Worm (Caenorhabditis elegans) whole organism, L4 larva: ENCODE results near the gene F58B4.5.

Experiments used
- D1046.2 ChIP-seq: fragments of 200-800 bp; sonication (Bioruptor generic); IDR thresholded peaks from 2 replicates; pipeline ENCODE4 v1.3.6; 2022; ENCODE audit warnings: missing genetic modification characterization, missing compliant biosample characterization
- F26F4.8 ChIP-seq: fragments of 200-800 bp; sonication (Bioruptor generic); conservative IDR thresholded peaks from 2 replicates; pipeline ENCODE4 v1.3.6; 2022; ENCODE audit warnings: missing genetic modification characterization, missing compliant biosample characterization
- F37D6.2 ChIP-seq: sonication (generic microtip); optimal IDR thresholded peaks from 2 replicates; lab custom pipeline; 2016; ENCODE audit warnings: mild to moderate bottlenecking, missing genetic modification characterization, missing compliant biosample characterization
- T20F7.1 ChIP-seq: fragments of 200-800 bp; sonication (Bioruptor generic); optimal IDR thresholded peaks from 2 replicates; lab custom pipeline; 2018; ENCODE audit warnings: mild to moderate bottlenecking, missing genetic modification characterization, missing compliant biosample characterization
- Y105C5A.15 ChIP-seq: fragments of 200-800 bp; sonication (Bioruptor generic); IDR thresholded peaks from 2 replicates; pipeline ENCODE4 v1.3.6; 2022; ENCODE audit warnings: missing genetic modification characterization, missing compliant biosample characterization
- Y48G9A.11 ChIP-seq: fragments of 200-800 bp; sonication (Bioruptor generic); IDR thresholded peaks from 2 replicates; pipeline ENCODE4 v1.3.6; 2022; ENCODE audit warnings: missing genetic modification reagents, missing genetic modification characterization, missing compliant biosample characterization
- Y75B8A.6 ChIP-seq: fragments of 200-800 bp; sonication (Bioruptor generic); IDR thresholded peaks from 2 replicates; pipeline ENCODE4 v1.3.6; 2022; ENCODE audit warnings: missing genetic modification reagents, missing genetic modification characterization, missing compliant biosample characterization
- ZK546.5 ChIP-seq, 2 experiments: sonication (generic microtip); optimal IDR thresholded peaks; 2 replicates each; lab custom pipeline; 2017; ENCODE audit warnings: missing biosample characterization in 2 of 2, missing genetic modification characterization in 2 of 2
- aly-2 ChIP-seq: sonication (generic microtip); optimal IDR thresholded peaks from 2 replicates; lab custom pipeline; 2018; ENCODE audit warnings: missing biosample characterization, missing genetic modification characterization
- arid-1 ChIP-seq: fragments of 200-800 bp; sonication (Bioruptor generic); conservative IDR thresholded peaks from 2 replicates; pipeline ENCODE4 v1.3.6; 2022; ENCODE audit warnings: missing genetic modification reagents, missing genetic modification characterization, missing compliant biosample characterization
- attf-4 ChIP-seq: sonication (generic microtip); optimal IDR thresholded peaks from 3 replicates; lab custom pipeline; 2017; ENCODE audit warnings: missing biosample characterization, missing genetic modification characterization
- ceh-20 ChIP-seq: fragments of 200-800 bp; sonication (Bioruptor generic); IDR thresholded peaks from 2 replicates; pipeline ENCODE4 v1.3.6; 2022; ENCODE audit warnings: missing genetic modification reagents, missing genetic modification characterization, missing compliant biosample characterization
- ceh-28 ChIP-seq: fragments of 150-350 bp; optimal IDR thresholded peaks from 2 replicates; lab custom pipeline; 2014; ENCODE audit warnings: missing biosample characterization, missing genetic modification reagents, missing genetic modification characterization
- ceh-82 ChIP-seq: sonication (generic microtip); optimal IDR thresholded peaks from 2 replicates; lab custom pipeline; 2017; ENCODE audit warnings: missing biosample characterization, missing genetic modification characterization
- daf-16 ChIP-seq, 3 experiments: sonication (generic microtip); optimal IDR thresholded peaks; 2 replicates each; lab custom pipeline; 2016 to 2017; ENCODE audit warnings: missing genetic modification characterization in 3 of 3, missing genetic modification reagents in 3 of 3, mild to moderate bottlenecking in 2 of 3, missing compliant biosample characterization in 2 of 3, missing biosample characterization in 1 of 3, moderate library complexity in 1 of 3
- dmd-6 ChIP-seq: fragments of 200-800 bp; sonication (Bioruptor generic); IDR thresholded peaks from 2 replicates; pipeline ENCODE4 v1.3.6; 2022; ENCODE audit warnings: missing genetic modification reagents, missing genetic modification characterization, missing compliant biosample characterization
- dmd-9 ChIP-seq: fragments of 200-800 bp; sonication (Bioruptor generic); IDR thresholded peaks from 2 replicates; pipeline ENCODE4 v1.3.6; 2022; ENCODE audit warnings: missing genetic modification reagents, missing genetic modification characterization, missing compliant biosample characterization
- duxl-1 ChIP-seq: sonication (generic microtip); optimal IDR thresholded peaks from 2 replicates; lab custom pipeline; 2016; ENCODE audit warnings: mild to moderate bottlenecking, missing genetic modification characterization, moderate library complexity, missing compliant biosample characterization; ENCODE audit not compliant: poor library complexity
- egl-27 ChIP-seq: sonication (generic microtip); optimal IDR thresholded peaks from 3 replicates; lab custom pipeline; 2017; ENCODE audit warnings: missing biosample characterization, missing genetic modification reagents, missing genetic modification characterization
- fos-1 ChIP-seq: fragments of 150-350 bp; optimal IDR thresholded peaks from 2 replicates; lab custom pipeline; 2014; ENCODE audit warnings: missing biosample characterization, missing genetic modification characterization
- hif-1 ChIP-seq, 2 experiments: sonication (generic microtip); optimal IDR thresholded peaks; 2 replicates each; lab custom pipeline; 2016 to 2017; ENCODE audit warnings: missing compliant biosample characterization in 2 of 2, missing genetic modification characterization in 2 of 2, missing genetic modification reagents in 2 of 2, missing genotype in 2 of 2, mild to moderate bottlenecking in 1 of 2
- hlh-30 ChIP-seq: sonication (generic microtip); optimal IDR thresholded peaks from 2 replicates; lab custom pipeline; 2017; ENCODE audit warnings: antibody characterized with exemption, mild to moderate bottlenecking, missing genetic modification characterization, missing compliant biosample characterization; ENCODE audit not compliant: insufficient read depth
- lim-7 ChIP-seq: fragments of 200-800 bp; sonication (Bioruptor generic); IDR thresholded peaks from 2 replicates; pipeline ENCODE4 v1.3.6; 2022; ENCODE audit warnings: missing genetic modification characterization, missing compliant biosample characterization
- lin-29 ChIP-seq: fragments of 200-800 bp; sonication (Bioruptor generic); IDR thresholded peaks from 2 replicates; pipeline ENCODE4 v1.3.6; 2022; ENCODE audit warnings: missing genetic modification reagents, missing genetic modification characterization, missing compliant biosample characterization
- lin-38 ChIP-seq: fragments of 200-800 bp; sonication (Bioruptor generic); IDR thresholded peaks from 2 replicates; pipeline ENCODE4 v1.3.6; 2022; ENCODE audit warnings: missing genetic modification reagents, missing genetic modification characterization, missing compliant biosample characterization
- lsy-2 ChIP-seq, 2 experiments: fragments of 150-350 bp in 1 of 2; sonication (generic microtip) in 1 of 2; optimal IDR thresholded peaks; 2 replicates each; lab custom pipeline; 2014 to 2017; ENCODE audit warnings: missing biosample characterization in 2 of 2, missing genetic modification characterization in 2 of 2
- madf-5 ChIP-seq, 2 experiments: fragments of 200-800 bp; sonication (Bioruptor generic); IDR thresholded peaks; 2 replicates each; pipeline ENCODE4 v1.3.6; 2022; ENCODE audit warnings: missing compliant biosample characterization in 2 of 2, missing genetic modification characterization in 2 of 2
- madf-9 ChIP-seq: fragments of 200-800 bp; sonication (Bioruptor generic); conservative IDR thresholded peaks from 2 replicates; pipeline ENCODE4 v1.3.6; 2022; ENCODE audit warnings: missing genetic modification reagents, missing genetic modification characterization, missing compliant biosample characterization
- mdl-1 ChIP-seq, 2 experiments: fragments of 150-350 bp in 1 of 2; sonication (generic microtip) in 1 of 2; optimal IDR thresholded peaks; 2 replicates each; lab custom pipeline; 2014 to 2017; ENCODE audit warnings: missing biosample characterization in 2 of 2, missing genetic modification characterization in 2 of 2
- mdt-29 ChIP-seq: fragments of 200-800 bp; sonication (Bioruptor generic); IDR thresholded peaks from 2 replicates; pipeline ENCODE4 v1.3.6; 2022; ENCODE audit warnings: missing genetic modification reagents, missing genetic modification characterization, missing compliant biosample characterization
- mes-2 ChIP-seq: sonication (generic microtip); optimal IDR thresholded peaks from 2 replicates; lab custom pipeline; 2016; ENCODE audit warnings: missing genotype, mild to moderate bottlenecking, missing genetic modification characterization, missing compliant biosample characterization; ENCODE audit not compliant: poor library complexity, severe bottlenecking
- nhr-10 ChIP-seq: fragments of 150-350 bp; optimal IDR thresholded peaks from 2 replicates; lab custom pipeline; 2014; ENCODE audit warnings: missing biosample characterization, missing genetic modification characterization
- nhr-111 ChIP-seq: fragments of 200-800 bp; sonication (Bioruptor generic); optimal IDR thresholded peaks from 2 replicates; lab custom pipeline; 2018; ENCODE audit warnings: mild to moderate bottlenecking, missing genetic modification characterization, missing compliant biosample characterization
- nhr-237 ChIP-seq: sonication (generic microtip); optimal IDR thresholded peaks from 2 replicates; lab custom pipeline; 2017; ENCODE audit warnings: missing biosample characterization, missing genetic modification characterization
- nhr-25 ChIP-seq: sonication (generic microtip); optimal IDR thresholded peaks from 2 replicates; lab custom pipeline; 2017; ENCODE audit warnings: missing genetic modification characterization, mild to moderate bottlenecking, missing compliant biosample characterization, antibody characterized with exemption, moderate library complexity, borderline replicate concordance; ENCODE audit not compliant: insufficient read depth
- nhr-28 ChIP-seq: fragments of 150-350 bp; optimal IDR thresholded peaks from 2 replicates; lab custom pipeline; 2014; ENCODE audit warnings: missing biosample characterization, missing genetic modification characterization
- nhr-42 ChIP-seq: fragments of 200-800 bp; sonication (Bioruptor generic); IDR thresholded peaks from 2 replicates; pipeline ENCODE4 v1.3.6; 2022; ENCODE audit warnings: missing genetic modification characterization, missing compliant biosample characterization
- nhr-76 ChIP-seq: fragments of 150-350 bp; optimal IDR thresholded peaks from 2 replicates; lab custom pipeline; 2014; ENCODE audit warnings: missing biosample characterization, missing genetic modification characterization
- nhr-77 ChIP-seq: fragments of 150-350 bp; optimal IDR thresholded peaks from 2 replicates; lab custom pipeline; 2014; ENCODE audit warnings: missing biosample characterization, missing genetic modification characterization
- pha-4 ChIP-seq, 2 experiments: fragments of 150-350 bp in 1 of 2; fragments of 200-800 bp in 1 of 2; sonication (Bioruptor generic) in 1 of 2; IDR thresholded peaks in 1 of 2; optimal IDR thresholded peaks in 1 of 2; 2 replicates each; pipeline versions ENCODE4 v1.3.6 to Lab custom; 2014 to 2022; ENCODE audit warnings: missing genetic modification characterization in 2 of 2, missing genetic modification reagents in 2 of 2, missing biosample characterization in 1 of 2, missing compliant biosample characterization in 1 of 2
- php-3 ChIP-seq: fragments of 200-800 bp; sonication (Bioruptor generic); IDR thresholded peaks from 2 replicates; pipeline ENCODE4 v1.3.6; 2022; ENCODE audit warnings: missing genetic modification reagents, missing genetic modification characterization, missing compliant biosample characterization
- saeg-2 ChIP-seq: fragments of 200-800 bp; sonication (Bioruptor generic); IDR thresholded peaks from 2 replicates; pipeline ENCODE4 v1.3.6; 2022; ENCODE audit warnings: missing genetic modification reagents, missing genetic modification characterization, missing compliant biosample characterization
- spr-1 ChIP-seq: sonication (generic microtip); optimal IDR thresholded peaks from 2 replicates; lab custom pipeline; 2016; ENCODE audit warnings: mild to moderate bottlenecking, missing genetic modification characterization, missing compliant biosample characterization
- unc-130 ChIP-seq: sonication (generic microtip); optimal IDR thresholded peaks from 2 replicates; lab custom pipeline; 2016; ENCODE audit warnings: missing genetic modification reagents, missing genetic modification characterization, missing compliant biosample characterization
- unc-39 ChIP-seq: sonication (generic microtip); optimal IDR thresholded peaks from 2 replicates; lab custom pipeline; 2017; ENCODE audit warnings: missing biosample characterization, missing genetic modification characterization
- unc-62 ChIP-seq, 3 experiments: fragments of 150-350 bp in 1 of 3; sonication (generic microtip); optimal IDR thresholded peaks in 2 of 3; peaks in 1 of 3; 1 replicate in 1 of 3; 2 replicates in 2 of 3; lab custom pipeline; 2014 to 2017; ENCODE audit warnings: missing biosample characterization in 3 of 3, missing genetic modification characterization in 3 of 3, missing genetic modification reagents in 3 of 3, missing genotype in 1 of 3
- zag-1 ChIP-seq: fragments of 150-350 bp; optimal IDR thresholded peaks from 2 replicates; lab custom pipeline; 2014; ENCODE audit warnings: missing biosample characterization, missing genetic modification characterization
- zfp-3 ChIP-seq: fragments of 200-800 bp; sonication (Bioruptor generic); conservative IDR thresholded peaks from 2 replicates; pipeline ENCODE4 v1.3.6; 2022; ENCODE audit warnings: missing genetic modification reagents, missing genetic modification characterization, missing compliant biosample characterization

The F58B4.5 gene

ce11 chrV:10958322-10958900 is 25.9 kb downstream of the F58B4.5 start, which contains the start of gene pigt-1 (continued):
- TF ChIP-seq Y105C5A.15 (GFP tag; lab: Robert Waterston, UW), result no peak
- TF ChIP-seq aly-2 (tag; lab: Kevin White, UChicago), result no peak
- no peak for TF ChIP-seq F37D6.2 (tag; lab: Kevin White, UChicago)
- no peak for TF ChIP-seq egl-27
- TF ChIP-seq hlh-30 (tag; lab: Kevin White, UChicago), result no peak
- TF ChIP-seq attf-4 (tag; lab: Kevin White, UChicago), result no peak
- TF ChIP-seq lim-7 (GFP tag; lab: Robert Waterston, UW), result no peak
- TF ChIP-seq spr-1, result no peak
- no peak for TF ChIP-seq ceh-28 (tag; lab: Kevin White, UChicago)
- no peak for TF ChIP-seq nhr-111
- TF ChIP-seq duxl-1, result no peak
- no peak for TF ChIP-seq lin-29 (GFP tag; lab: Robert Waterston, UW)
- no peak for TF ChIP-seq nhr-237 (tag; lab: Kevin White, UChicago)
- peak; percentile 34; the same call in 1 of the 2 replicates for TF ChIP-seq lin-38
- no peak for TF ChIP-seq mdl-1 (tag; optimal IDR thresholded peaks at IDR 0.05; lab: Kevin White, UChicago)
- no peak for TF ChIP-seq ZK546.5 (tag; optimal IDR thresholded peaks at IDR 0.05; lab: Kevin White, UChicago)
- peak; percentile 5 to 8 for TF ChIP-seq daf-16 (GFP tag; optimal IDR thresholded peaks at IDR 0.05; lab: Kevin White, UChicago)
- peak; percentile 63 for TF ChIP-seq daf-16 (tag; optimal IDR thresholded peaks at IDR 0.05; lab: Kevin White, UChicago)
- TF ChIP-seq Y48G9A.11 (GFP tag; lab: Robert Waterston, UW), result no peak
- TF ChIP-seq lsy-2 (tag; optimal IDR thresholded peaks at IDR 0.05; lab: Kevin White, UChicago), result peak in 1 of 2 experiments; percentile 58
- TF ChIP-seq fos-1, result no peak
- no peak for TF ChIP-seq saeg-2 (GFP tag; lab: Robert Waterston, UW)
- no peak for TF ChIP-seq nhr-25 (tag; lab: Kevin White, UChicago)
- TF ChIP-seq zfp-3, result peak; percentile 77; the same call in 1 of the 2 replicates
- no peak for TF ChIP-seq hif-1 (tag; optimal IDR thresholded peaks at IDR 0.05; lab: Kevin White, UChicago)
- TF ChIP-seq dmd-6 (GFP tag; lab: Robert Waterston, UW), result no peak
- no peak for TF ChIP-seq madf-9 (GFP tag; lab: Robert Waterston, UW)
- no peak for TF ChIP-seq zag-1 (tag; lab: Kevin White, UChicago)
- no peak for TF ChIP-seq arid-1 (GFP tag; lab: Robert Waterston, UW)
- no peak for TF ChIP-seq unc-130 (GFP tag; lab: Kevin White, UChicago)
- no peak for TF ChIP-seq nhr-76
- TF ChIP-seq mdt-29 (GFP tag; lab: Robert Waterston, UW), result no peak
- no peak for TF ChIP-seq Y75B8A.6 (GFP tag; lab: Robert Waterston, UW)
- 0 out of 4 replicates have a peak, but pooled peaks of 1 of the 2 experiments have one; percentile 48 for TF ChIP-seq madf-5 (GFP tag; IDR thresholded peaks at IDR 0.05; lab: Robert Waterston, UW)
- TF ChIP-seq ceh-20 (GFP tag; lab: Robert Waterston, UW), result no peak
- no peak for TF ChIP-seq nhr-10 (tag; lab: Kevin White, UChicago)
- TF ChIP-seq nhr-77 (tag; lab: Kevin White, UChicago), result no peak
- no peak for TF ChIP-seq nhr-28 (tag; lab: Kevin White, UChicago)
- peak in 1 of 2 experiments; percentile 58 for TF ChIP-seq unc-62 (GFP tag; optimal IDR thresholded peaks at IDR 0.05 in 1 of 2; lab: Kevin White, UChicago)
- no peak for TF ChIP-seq unc-62 (tag; optimal IDR thresholded peaks at IDR 0.05; lab: Kevin White, UChicago)
- no peak for TF ChIP-seq ceh-82 (tag; lab: Kevin White, UChicago)
- no peak for TF ChIP-seq F26F4.8 (GFP tag; lab: Robert Waterston, UW)
- no peak for TF ChIP-seq D1046.2
- peak; percentile 45 for TF ChIP-seq T20F7.1 (GFP tag; lab: Kevin White, UChicago)
- no peak for TF ChIP-seq nhr-42 (GFP tag; lab: Robert Waterston, UW)
- TF ChIP-seq mes-2 (tag; lab: Kevin White, UChicago), result peak; percentile 50
- no peak for TF ChIP-seq dmd-9
- no peak for TF ChIP-seq pha-4 (GFP tag; IDR thresholded peaks at IDR 0.05; lab: Robert Waterston, UW)
- no peak for TF ChIP-seq pha-4 (tag; optimal IDR thresholded peaks at IDR 0.05; lab: Kevin White, UChicago)
- no peak for TF ChIP-seq php-3 (GFP tag; lab: Robert Waterston, UW)
- no peak for TF ChIP-seq unc-39
